Worm (Caenorhabditis elegans) whole organism, late embryonic: ENCODE data around the gene K09D9.9.

Source experiments
- F13H6.1 ChIP-seq: sonication (generic microtip); optimal IDR thresholded peaks from 2 replicates; lab custom pipeline; 2016; ENCODE audit warnings: missing genetic modification characterization, missing compliant biosample characterization
- K02D7.2 ChIP-seq: sonication (generic microtip); optimal IDR thresholded peaks from 2 replicates; lab custom pipeline; 2017; ENCODE audit warnings: mild to moderate bottlenecking, missing genetic modification characterization, missing compliant biosample characterization
- T23F11.4 ChIP-seq: fragments of 200-800 bp; sonication (Bioruptor generic); optimal IDR thresholded peaks from 2 replicates; lab custom pipeline; 2018; ENCODE audit warnings: mild to moderate bottlenecking, missing genetic modification characterization, missing compliant biosample characterization
- ahr-1 ChIP-seq: sonication (generic microtip); optimal IDR thresholded peaks from 2 replicates; lab custom pipeline; 2016; ENCODE audit warnings: missing genetic modification characterization, missing compliant biosample characterization
- ama-1 ChIP-seq: fragments of 150-350 bp; optimal IDR thresholded peaks from 2 replicates; lab custom pipeline; 2014
- ceh-14 ChIP-seq: sonication (generic microtip); optimal IDR thresholded peaks from 2 replicates; lab custom pipeline; 2016; ENCODE audit warnings: missing genotype, missing genetic modification characterization, missing compliant biosample characterization
- ceh-19 ChIP-seq: fragments of 200-800 bp; sonication (Bioruptor generic); optimal IDR thresholded peaks from 2 replicates; lab custom pipeline; 2018; ENCODE audit warnings: mild to moderate bottlenecking, missing genetic modification characterization, missing compliant biosample characterization
- ceh-2 ChIP-seq: sonication (generic microtip); optimal IDR thresholded peaks from 2 replicates; lab custom pipeline; 2016; ENCODE audit warnings: missing genotype, missing genetic modification characterization, missing compliant biosample characterization
- ceh-34 ChIP-seq: sonication (generic microtip); optimal IDR thresholded peaks from 2 replicates; lab custom pipeline; 2016; ENCODE audit warnings: mild to moderate bottlenecking, missing genetic modification characterization, missing compliant biosample characterization
- ceh-45 ChIP-seq: fragments of 200-800 bp; sonication (Bioruptor generic); IDR thresholded peaks from 2 replicates; pipeline ENCODE4 v1.3.6; 2022; ENCODE audit warnings: missing genetic modification reagents, missing genetic modification characterization, missing compliant biosample characterization
- ceh-48 ChIP-seq: sonication (generic microtip); optimal IDR thresholded peaks from 2 replicates; lab custom pipeline; 2016; ENCODE audit warnings: missing genetic modification characterization, inconsistent platforms, missing compliant biosample characterization
- ceh-6 ChIP-seq: fragments of 200-800 bp; sonication (Bioruptor generic); optimal IDR thresholded peaks from 2 replicates; lab custom pipeline; 2018; ENCODE audit warnings: mild to moderate bottlenecking, missing genetic modification characterization, missing compliant biosample characterization
- che-1 ChIP-seq: sonication (generic microtip); optimal IDR thresholded peaks from 2 replicates; lab custom pipeline; 2016; ENCODE audit warnings: mild to moderate bottlenecking, missing genetic modification characterization, missing compliant biosample characterization
- dve-1 ChIP-seq: sonication (generic microtip); optimal IDR thresholded peaks from 2 replicates; lab custom pipeline; 2017; ENCODE audit warnings: antibody characterized with exemption, mild to moderate bottlenecking, missing genetic modification characterization, missing compliant biosample characterization
- elt-4 ChIP-seq: sonication (generic microtip); optimal IDR thresholded peaks from 2 replicates; lab custom pipeline; 2016; ENCODE audit warnings: missing genetic modification characterization, missing compliant biosample characterization
- fax-1 ChIP-seq: sonication (generic microtip); optimal IDR thresholded peaks from 2 replicates; lab custom pipeline; 2016; ENCODE audit warnings: missing genotype, missing genetic modification characterization, missing compliant biosample characterization
- fkh-10 ChIP-seq: fragments of 150-350 bp; optimal IDR thresholded peaks from 2 replicates; lab custom pipeline; 2014; ENCODE audit warnings: missing biosample characterization, missing genetic modification reagents, missing genetic modification characterization
- fkh-6 ChIP-seq: sonication (generic microtip); optimal IDR thresholded peaks from 2 replicates; lab custom pipeline; 2016; ENCODE audit warnings: missing genetic modification characterization, missing compliant biosample characterization
- gmeb-2 ChIP-seq: sonication (generic microtip); optimal IDR thresholded peaks from 2 replicates; lab custom pipeline; 2016; ENCODE audit warnings: missing genetic modification characterization, inconsistent platforms, missing compliant biosample characterization
- hlh-13 ChIP-seq: fragments of 200-800 bp; sonication (Bioruptor generic); optimal IDR thresholded peaks from 2 replicates; lab custom pipeline; 2018; ENCODE audit warnings: mild to moderate bottlenecking, missing genetic modification characterization, missing compliant biosample characterization
- hlh-15 ChIP-seq: sonication (generic microtip); optimal IDR thresholded peaks from 2 replicates; lab custom pipeline; 2016; ENCODE audit warnings: missing genetic modification characterization, missing compliant biosample characterization
- hlh-8 ChIP-seq: sonication (generic microtip); optimal IDR thresholded peaks from 2 replicates; lab custom pipeline; 2016; ENCODE audit warnings: missing genotype, missing genetic modification characterization, missing compliant biosample characterization
- madf-2 ChIP-seq: sonication (generic microtip); optimal IDR thresholded peaks from 2 replicates; lab custom pipeline; 2017; ENCODE audit warnings: missing genetic modification characterization, missing compliant biosample characterization
- nhr-11 ChIP-seq: fragments of 150-350 bp; optimal IDR thresholded peaks from 2 replicates; lab custom pipeline; 2014; ENCODE audit warnings: missing biosample characterization, missing genetic modification characterization
- pag-3 ChIP-seq: sonication (generic microtip); optimal IDR thresholded peaks from 2 replicates; lab custom pipeline; 2016; ENCODE audit warnings: missing compliant biosample characterization, missing genetic modification characterization, borderline replicate concordance
- pax-1 ChIP-seq: fragments of 150-350 bp; optimal IDR thresholded peaks from 2 replicates; lab custom pipeline; 2014; ENCODE audit warnings: missing biosample characterization, missing genetic modification characterization
- pha-4 ChIP-seq: fragments of 150-350 bp; optimal IDR thresholded peaks from 2 replicates; lab custom pipeline; 2018; ENCODE audit warnings: missing biosample characterization, missing genetic modification reagents, missing genetic modification characterization
- pros-1 ChIP-seq: fragments of 150-350 bp; optimal IDR thresholded peaks from 2 replicates; lab custom pipeline; 2014; ENCODE audit warnings: missing biosample characterization, missing genetic modification reagents, missing genetic modification characterization
- ref-2 ChIP-seq: sonication (generic microtip); optimal IDR thresholded peaks from 2 replicates; lab custom pipeline; 2016; ENCODE audit warnings: missing genetic modification characterization, missing compliant biosample characterization
- sdc-2 ChIP-seq: sonication (generic microtip); optimal IDR thresholded peaks from 2 replicates; lab custom pipeline; 2016; ENCODE audit warnings: missing genotype, missing genetic modification characterization, missing compliant biosample characterization
- sox-2 ChIP-seq: fragments of 200-800 bp; sonication (Bioruptor generic); IDR thresholded peaks from 2 replicates; pipeline ENCODE4 v1.3.6; 2022; ENCODE audit warnings: missing genetic modification reagents, missing genetic modification characterization, missing compliant biosample characterization
- syd-9 ChIP-seq: sonication (generic microtip); optimal IDR thresholded peaks from 2 replicates; lab custom pipeline; 2016; ENCODE audit warnings: mild to moderate bottlenecking, missing genetic modification characterization, moderate library complexity, missing compliant biosample characterization
- tbx-2 ChIP-seq: sonication (generic microtip); optimal IDR thresholded peaks from 2 replicates; lab custom pipeline; 2016; ENCODE audit warnings: missing genetic modification characterization, missing compliant biosample characterization
- tbx-7 ChIP-seq: sonication (generic microtip); optimal IDR thresholded peaks from 2 replicates; lab custom pipeline; 2016; ENCODE audit warnings: missing genotype, missing genetic modification characterization, missing compliant biosample characterization
- unc-3 ChIP-seq, 2 experiments: fragments of 200-800 bp in 1 of 2; sonication (Bioruptor generic) in 1 of 2; sonication (generic microtip) in 1 of 2; conservative IDR thresholded peaks in 1 of 2; optimal IDR thresholded peaks in 1 of 2; 2 replicates each; pipeline versions ENCODE4 v1.3.6 to Lab custom; 2016 to 2022; ENCODE audit warnings: missing compliant biosample characterization in 2 of 2, missing genetic modification characterization in 2 of 2, missing genetic modification reagents in 1 of 2
- unc-42 ChIP-seq: sonication (generic microtip); optimal IDR thresholded peaks from 2 replicates; lab custom pipeline; 2016; ENCODE audit warnings: missing genotype, missing genetic modification characterization, missing compliant biosample characterization
- unc-55 ChIP-seq: sonication (generic microtip); optimal IDR thresholded peaks from 2 replicates; lab custom pipeline; 2017; ENCODE audit warnings: missing biosample characterization, missing genetic modification reagents, missing genetic modification characterization

Gene K09D9.9

DNA sequence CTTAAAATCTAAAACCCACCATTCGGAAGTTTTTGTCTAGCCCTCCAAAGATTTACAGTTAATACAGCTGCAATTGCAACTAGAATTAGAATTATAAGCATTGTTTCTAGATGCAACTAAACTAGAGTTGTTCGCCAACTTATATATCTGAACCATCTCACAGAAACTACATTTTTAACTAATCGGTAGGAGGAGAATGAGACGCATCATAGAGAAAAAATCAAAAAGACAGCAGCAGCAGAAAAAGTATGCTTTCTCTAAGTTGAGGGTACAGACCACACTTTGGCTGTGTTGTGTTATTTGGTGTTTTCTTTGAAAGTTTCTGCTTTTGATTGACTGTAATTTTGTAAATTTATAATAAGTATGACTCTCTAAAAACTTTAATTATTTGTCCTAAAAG is 30.2 kb downstream of the K09D9.9 start, which contains the start of gene cyp-34A7:
Gene cyp-34A7 (minus strand): TSS at position 101 of the 400 bp plus-strand sequence.
- TF ChIP-seq sdc-2 (no peak), F13H6.1 (tag; lab: Kevin White, UChicago) (no peak), che-1 (tag; lab: Kevin White, UChicago) (no peak), ceh-19 (GFP tag; lab: Kevin White, UChicago) (no peak), fkh-10 (GFP tag; lab: Kevin White, UChicago) (no peak), sox-2 (no peak), ceh-2 (tag; lab: Kevin White, UChicago) (no peak), madf-2 (tag; lab: Kevin White, UChicago) (no peak), ceh-48 (tag; lab: Kevin White, UChicago) (no peak), pha-4 (no peak), tbx-7 (no peak), tbx-2 (tag; lab: Kevin White, UChicago) (no peak), unc-55 (GFP tag; lab: Kevin White, UChicago) (no peak), ahr-1 (no peak), fkh-6 (no peak)

DNA sequence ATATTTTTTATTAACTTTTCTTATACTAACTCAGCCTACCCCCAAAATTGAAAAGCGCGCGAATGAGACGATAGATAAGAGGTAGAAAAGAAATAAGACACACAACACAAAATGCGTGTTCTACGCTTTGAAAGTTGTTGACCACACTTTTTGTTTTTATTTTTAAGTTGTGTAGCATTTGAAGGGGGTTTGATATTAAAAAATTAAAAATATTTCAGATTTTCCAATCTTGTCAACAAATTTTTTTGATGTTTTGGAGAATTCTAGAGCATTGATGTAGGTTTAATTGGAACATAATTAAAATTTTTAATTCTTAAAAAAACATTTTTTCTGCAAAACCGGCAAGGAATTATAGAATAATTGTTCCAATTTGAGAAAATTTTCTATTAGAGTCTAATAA is 32.7 kb downstream of the K09D9.9 start, which contains the start of gene cyp-34A6:
Gene cyp-34A6 (minus strand): TSS at position 101 of the 400 bp plus-strand sequence.
- TF ChIP-seq fkh-6 (no peak), unc-3 (GFP tag; conservative IDR thresholded peaks at IDR 0.05; lab: Robert Waterston, UW) (no peak), unc-3 (tag; optimal IDR thresholded peaks at IDR 0.05; lab: Kevin White, UChicago) (no peak), ceh-34 (tag; lab: Kevin White, UChicago) (no peak), unc-55 (GFP tag; lab: Kevin White, UChicago) (no peak), pha-4 (no peak), unc-42 (tag; lab: Kevin White, UChicago) (no peak), pros-1 (tag; lab: Kevin White, UChicago) (no peak), ceh-19 (GFP tag; lab: Kevin White, UChicago) (no peak), pag-3 (tag; lab: Kevin White, UChicago) (no peak), gmeb-2 (tag; lab: Kevin White, UChicago) (no peak), hlh-13 (no peak), hlh-15 (no peak), hlh-8 (tag; lab: Kevin White, UChicago) (no peak), ama-1 (lab: Kevin White, UChicago) (no peak), fax-1 (tag; lab: Kevin White, UChicago) (no peak), nhr-11 (no peak)

DNA sequence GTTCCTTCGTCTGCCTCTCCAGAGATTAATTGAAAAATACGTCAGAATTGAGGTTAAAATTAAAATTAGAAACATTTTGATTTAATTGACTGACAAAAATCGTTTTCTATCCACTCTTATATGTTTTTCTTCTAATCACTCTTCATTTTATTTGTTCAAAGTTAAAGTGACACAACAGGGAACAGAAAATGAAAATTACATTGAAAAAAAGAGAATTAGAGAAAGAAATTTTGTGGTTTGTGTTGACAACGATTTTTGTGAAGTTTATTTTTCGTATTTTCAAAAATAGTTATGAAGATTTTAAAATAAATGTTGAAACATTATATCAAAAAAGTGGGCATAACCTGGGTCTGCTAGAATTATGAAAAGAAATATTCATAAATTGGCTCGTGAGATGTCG is 36.3 kb downstream of the K09D9.9 start, which contains the start of gene cyp-34A5:
Gene cyp-34A5 (minus strand): TSS at position 101 of the 400 bp plus-strand sequence.
- TF ChIP-seq hlh-13, result no peak
- TF ChIP-seq fkh-6, result no peak
- no peak for TF ChIP-seq ref-2 (tag; lab: Kevin White, UChicago)
- TF ChIP-seq tbx-7, result no peak
- TF ChIP-seq elt-4 (tag; lab: Kevin White, UChicago), result no peak
- TF ChIP-seq syd-9 (tag; lab: Kevin White, UChicago), result no peak
- no peak for TF ChIP-seq nhr-11

DNA sequence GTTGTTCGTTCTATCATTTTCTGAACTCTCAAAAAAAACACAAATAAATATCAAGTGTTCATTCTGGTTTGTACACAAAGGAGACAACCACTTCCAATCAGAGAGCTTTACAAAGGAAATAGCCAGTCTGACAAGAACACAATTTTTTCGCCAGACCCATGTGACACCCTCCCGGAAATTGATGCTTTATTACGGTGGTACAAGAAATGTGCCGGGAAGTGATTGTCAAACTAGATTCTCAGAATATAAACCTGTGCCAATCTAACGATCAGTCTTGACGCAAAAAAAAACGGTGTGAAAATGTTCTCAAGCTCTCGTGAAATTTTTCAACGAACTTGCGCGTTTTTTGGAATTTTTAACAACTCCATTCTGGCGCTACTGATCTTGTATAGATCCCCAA is 40.2 kb downstream of the K09D9.9 start, which contains the start of gene str-247:
Gene str-247 (plus strand): TSS at position 301 of the 400 bp plus-strand sequence.
- TF ChIP-seq dve-1 (tag; lab: Kevin White, UChicago), result no peak
- TF ChIP-seq pax-1, result no peak
- no peak for TF ChIP-seq ceh-14 (tag; lab: Kevin White, UChicago)
- TF ChIP-seq ceh-45, result no peak
- no peak for TF ChIP-seq tbx-7
- TF ChIP-seq fax-1 (tag; lab: Kevin White, UChicago), result no peak
- TF ChIP-seq ceh-6 (GFP tag; lab: Kevin White, UChicago), result no peak
- no peak for TF ChIP-seq T23F11.4 (GFP tag; lab: Kevin White, UChicago)
- no peak for TF ChIP-seq hlh-15
- TF ChIP-seq K02D7.2, result no peak
